Fruit fly (Drosophila melanogaster): ENCODE measurements around the gene Osi23.

The Osi23 gene

dm6 chr3R:30431258-30432114 lies 13.4 kb downstream of the Osi23 start, which contains the start of gene CG15534:
Gene CG15534 (plus strand): TSS chr3R:30432064.
- TF ChIP-seq sob (GFP tag; IDR thresholded peaks at IDR 0.05) (no peak), grn (GFP tag; optimal IDR thresholded peaks at IDR 0.05) (peak; percentile 42), vfl (GFP tag; optimal IDR thresholded peaks at IDR 0.05) (no peak), sug (tag; optimal IDR thresholded peaks at IDR 0.05) (peak; percentile 42), Vsx1 (GFP tag; optimal IDR thresholded peaks at IDR 0.05) (peak; percentile 91), CG31388 (GFP tag; optimal IDR thresholded peaks at IDR 0.05) (no peak), CHES-1-like (GFP tag; optimal IDR thresholded peaks at IDR 0.05) (no peak), stwl (tag; optimal IDR thresholded peaks at IDR 0.05) (no peak), Hey (tag; optimal IDR thresholded peaks at IDR 0.05) (peak; percentile 65), al (GFP tag; IDR thresholded peaks at IDR 0.05) (no peak), Side (GFP tag; optimal IDR thresholded peaks at IDR 0.05) (no peak), exex (tag; optimal IDR thresholded peaks at IDR 0.05) (peak; percentile 96), CG42726 (GFP tag; IDR thresholded peaks at IDR 0.05; ENCODE audit: partially characterized antibody) (no peak), ken (GFP tag; IDR thresholded peaks at IDR 0.05) (no peak), jigr1 (GFP tag; IDR thresholded peaks at IDR 0.05) (no peak), CG10979 (tag; optimal IDR thresholded peaks at IDR 0.05) (no peak), CG8924 (tag; optimal IDR thresholded peaks at IDR 0.05) (no peak), cwo (GFP tag; optimal IDR thresholded peaks at IDR 0.05) (peak; percentile 91)

- TF ChIP-seq CG1603 (tag; optimal IDR thresholded peaks at IDR 0.05) (no peak), CG7357 (GFP tag; IDR thresholded peaks at IDR 0.05) (no peak), CG3163 (GFP tag; optimal IDR thresholded peaks at IDR 0.05) (no peak), Ets65A (GFP tag) (peak; percentile 52), CG2678 (tag; optimal IDR thresholded peaks at IDR 0.05) (no peak), Mes4 (GFP tag; optimal IDR thresholded peaks at IDR 0.05) (no peak), CG11723 (GFP tag; optimal IDR thresholded peaks at IDR 0.05) (no peak), pros (GFP tag; optimal IDR thresholded peaks at IDR 0.05) (no peak), CG4820 (GFP tag; optimal IDR thresholded peaks at IDR 0.05) (no peak), Fer2 (tag; optimal IDR thresholded peaks at IDR 0.05) (no peak), sug (tag; optimal IDR thresholded peaks at IDR 0.05) (peak; percentile 94), sna (GFP tag; IDR thresholded peaks at IDR 0.05; ENCODE audit: partially characterized antibody) (no peak), ftz-f1 (GFP tag; optimal IDR thresholded peaks at IDR 0.05) (no peak), trem (tag; optimal IDR thresholded peaks at IDR 0.05) (no peak), peb (GFP tag; IDR thresholded peaks at IDR 0.05) (no peak), cwo (GFP tag; optimal IDR thresholded peaks at IDR 0.05) (peak; percentile 2), CG6175 (GFP tag; IDR thresholded peaks at IDR 0.05) (no peak), dpn (GFP tag; optimal IDR thresholded peaks at IDR 0.05) (no peak), exex (tag; optimal IDR thresholded peaks at IDR 0.05) (peak; percentile 88), CG34376 (GFP tag; optimal IDR thresholded peaks at IDR 0.05) (no peak), cas (GFP tag; IDR thresholded peaks at IDR 0.05) (no peak), Hmx (GFP tag; optimal IDR thresholded peaks at IDR 0.05) (no peak), btn (GFP tag; optimal IDR thresholded peaks at IDR 0.05) (no peak)
Observed at dm6 chr3R:30428459-30428858, 16.4 kb downstream of the Osi23 start, which contains the start of gene CG15533. Gene CG15533 (plus strand): TSS chr3R:30428820.

All from whole organism, embryonic.